Fruit fly (Drosophila melanogaster) whole organism, embryonic: Measurements from ENCODE around the gene Sil1.

Experiments
- Aef1 ChIP-seq: fragments of 200-800 bp; sonication (Bioruptor generic); IDR thresholded peaks from 3 replicates; pipeline ENCODE4 v1.3.6; 2022; ENCODE audit warnings: missing biosample characterization, missing genetic modification characterization
- Asciz ChIP-seq: fragments of 200-800 bp; sonication (Bioruptor generic); optimal IDR thresholded peaks from 2 replicates; lab custom pipeline; 2017; ENCODE audit warnings: missing biosample characterization, mild to moderate bottlenecking, missing genetic modification characterization, missing genetic modification reagents
- Awh ChIP-seq: fragments of 200-800 bp; sonication (Bioruptor generic); IDR thresholded peaks from 2 replicates; pipeline ENCODE4, ENCODE4 v1.3.6; 2022; ENCODE audit warnings: missing biosample characterization, missing genetic modification characterization
- CG10274 ChIP-seq: fragments of 200-800 bp; sonication (Bioruptor generic); optimal IDR thresholded peaks from 3 replicates; lab custom pipeline; 2017; ENCODE audit warnings: missing biosample characterization, mild to moderate bottlenecking, missing genetic modification characterization
- CG10979 ChIP-seq: fragments of 200-800 bp; sonication (Bioruptor generic); optimal IDR thresholded peaks from 2 replicates; lab custom pipeline; 2018; ENCODE audit warnings: missing biosample characterization, mild to moderate bottlenecking, missing genetic modification characterization, moderate library complexity
- CG1233 ChIP-seq: fragments of 200-800 bp; sonication (Bioruptor generic); optimal IDR thresholded peaks from 4 replicates; lab custom pipeline; 2018; ENCODE audit warnings: missing biosample characterization, mild to moderate bottlenecking, missing genetic modification characterization
- CG12391 ChIP-seq: fragments of 200-800 bp; sonication (Bioruptor generic); optimal IDR thresholded peaks from 3 replicates; lab custom pipeline; 2018; ENCODE audit warnings: missing biosample characterization, mild to moderate bottlenecking, missing genetic modification characterization, moderate library complexity
- CG12744 ChIP-seq: fragments of 200-800 bp; sonication (Bioruptor generic); optimal IDR thresholded peaks from 2 replicates; lab custom pipeline; 2016; ENCODE audit warnings: missing biosample characterization, missing genetic modification characterization
- CG12769 ChIP-seq: fragments of 200-800 bp; sonication (Bioruptor generic); optimal IDR thresholded peaks from 2 replicates; lab custom pipeline; 2019; ENCODE audit warnings: missing biosample characterization, mild to moderate bottlenecking, missing genetic modification characterization, moderate library complexity
- CG14860 ChIP-seq: fragments of 200-800 bp; sonication (Bioruptor generic); IDR thresholded peaks from 3 replicates; pipeline ENCODE4 v1.3.6; 2022; ENCODE audit warnings: missing biosample characterization, missing genetic modification characterization; ENCODE audit not compliant: partially characterized antibody
- CG1603 ChIP-seq: fragments of 200-800 bp; sonication (Bioruptor generic); optimal IDR thresholded peaks from 2 replicates; lab custom pipeline; 2019; ENCODE audit warnings: missing biosample characterization, mild to moderate bottlenecking, missing genetic modification characterization, moderate library complexity
- CG17359 ChIP-seq: fragments of 200-800 bp; sonication (Bioruptor generic); optimal IDR thresholded peaks from 3 replicates; lab custom pipeline; 2018; ENCODE audit warnings: missing biosample characterization, mild to moderate bottlenecking, missing genetic modification characterization, moderate library complexity
- CG17568 ChIP-seq: fragments of 200-800 bp; sonication (Bioruptor generic); optimal IDR thresholded peaks from 2 replicates; lab custom pipeline; 2018; ENCODE audit warnings: missing biosample characterization, mild to moderate bottlenecking, missing genetic modification characterization, moderate library complexity
- CG2116 ChIP-seq: fragments of 200-800 bp; sonication (Bioruptor generic); optimal IDR thresholded peaks from 3 replicates; lab custom pipeline; 2018; ENCODE audit warnings: missing biosample characterization, mild to moderate bottlenecking, missing genetic modification characterization
- CG30403 ChIP-seq: fragments of 200-800 bp; sonication (Bioruptor generic); optimal IDR thresholded peaks from 3 replicates; lab custom pipeline; 2016; ENCODE audit warnings: missing biosample characterization, missing genetic modification characterization
- CG4424 ChIP-seq: fragments of 200-800 bp; sonication (Bioruptor generic); optimal IDR thresholded peaks from 3 replicates; lab custom pipeline; 2016; ENCODE audit warnings: missing biosample characterization, missing genetic modification characterization
- CG4617 ChIP-seq: fragments of 200-800 bp; sonication (Bioruptor generic); optimal IDR thresholded peaks from 3 replicates; lab custom pipeline; 2016; ENCODE audit warnings: missing biosample characterization, missing genetic modification characterization, borderline replicate concordance
- CG6175 ChIP-seq: fragments of 200-800 bp; sonication (Bioruptor generic); IDR thresholded peaks from 3 replicates; pipeline ENCODE4 v1.3.6; 2022; ENCODE audit warnings: missing biosample characterization, missing genetic modification characterization
- CG7271 ChIP-seq: fragments of 200-800 bp; sonication (Bioruptor generic); optimal IDR thresholded peaks from 2 replicates; lab custom pipeline; 2018; ENCODE audit warnings: missing biosample characterization, mild to moderate bottlenecking, missing genetic modification characterization, moderate library complexity
- CG7963 ChIP-seq: fragments of 200-800 bp; sonication (Bioruptor generic); IDR thresholded peaks from 3 replicates; pipeline ENCODE4 v1.3.6; 2022; ENCODE audit warnings: missing biosample characterization, missing genetic modification characterization; ENCODE audit not compliant: partially characterized antibody
- Camta ChIP-seq: fragments of 200-800 bp; sonication (Bioruptor generic); optimal IDR thresholded peaks from 2 replicates; lab custom pipeline; 2016; ENCODE audit warnings: missing biosample characterization, missing genetic modification characterization
- CoRest ChIP-seq: fragments of 200-800 bp; sonication (Bioruptor generic); optimal IDR thresholded peaks from 3 replicates; lab custom pipeline; 2018; ENCODE audit warnings: missing biosample characterization, mild to moderate bottlenecking, missing genetic modification characterization, moderate library complexity
- Dek ChIP-seq: fragments of 200-800 bp; sonication (Bioruptor generic); optimal IDR thresholded peaks from 3 replicates; lab custom pipeline; 2019; ENCODE audit warnings: missing biosample characterization, mild to moderate bottlenecking, missing genetic modification characterization, moderate library complexity
- Dip2 ChIP-seq: fragments of 200-800 bp; sonication (Bioruptor generic); IDR thresholded peaks from 2 replicates; pipeline ENCODE4 v1.3.6; 2022; ENCODE audit warnings: missing biosample characterization, missing genetic modification characterization
- Dp ChIP-seq: fragments of 200-800 bp; sonication (Bioruptor generic); optimal IDR thresholded peaks from 2 replicates; lab custom pipeline; 2018; ENCODE audit warnings: missing biosample characterization, mild to moderate bottlenecking, missing genetic modification characterization, moderate library complexity
- HHEX ChIP-seq: fragments of 200-800 bp; sonication (Bioruptor generic); optimal IDR thresholded peaks from 3 replicates; lab custom pipeline; 2017; ENCODE audit warnings: missing biosample characterization, mild to moderate bottlenecking, missing genetic modification characterization, missing genetic modification reagents
- HmgD ChIP-seq: fragments of 200-800 bp; sonication (Bioruptor generic); optimal IDR thresholded peaks from 3 replicates; lab custom pipeline; 2016; ENCODE audit warnings: missing biosample characterization, missing genetic modification characterization
- Lhr ChIP-seq: fragments of 200-800 bp; sonication (Bioruptor generic); optimal IDR thresholded peaks from 3 replicates; lab custom pipeline; 2017; ENCODE audit warnings: mild to moderate bottlenecking, missing biosample characterization, missing genetic modification reagents, missing genetic modification characterization
- Lim3 ChIP-seq: fragments of 200-800 bp; sonication (Bioruptor generic); IDR thresholded peaks from 2 replicates; pipeline ENCODE4 v1.3.6; 2022; ENCODE audit warnings: missing biosample characterization, missing genetic modification characterization
- Max ChIP-seq: fragments of 200-800 bp; sonication (Bioruptor generic); optimal IDR thresholded peaks from 2 replicates; lab custom pipeline; 2016; ENCODE audit warnings: missing biosample characterization, mild to moderate bottlenecking, missing genetic modification characterization
- Med ChIP-seq: fragments of 200-800 bp; sonication (Bioruptor generic); peaks from one replicate; lab custom pipeline; 2016; ENCODE audit warnings: missing biosample characterization, missing genetic modification characterization, mild to moderate bottlenecking, inconsistent platforms, moderate library complexity
- Pdp1 ChIP-seq, 2 experiments: fragments of 200-800 bp; sonication (Bioruptor generic); optimal IDR thresholded peaks; 3 replicates each; lab custom pipeline; 2016; ENCODE audit warnings: missing biosample characterization in 2 of 2, missing genetic modification characterization in 2 of 2, mild to moderate bottlenecking in 1 of 2, moderate library complexity in 1 of 2
- Ptx1 ChIP-seq: fragments of 200-800 bp; sonication (Bioruptor generic); IDR thresholded peaks from 2 replicates; pipeline ENCODE4 v1.3.6; 2022; ENCODE audit warnings: missing biosample characterization, missing genetic modification characterization
- Rfx ChIP-seq: fragments of 200-800 bp; sonication (Bioruptor generic); IDR thresholded peaks from 2 replicates; pipeline ENCODE4 v1.3.6; 2022; ENCODE audit warnings: missing biosample characterization, missing genetic modification characterization
- Rx ChIP-seq: fragments of 200-800 bp; sonication (Bioruptor generic); IDR thresholded peaks from 2 replicates; pipeline ENCODE4 v1.3.6; 2022; ENCODE audit warnings: missing biosample characterization, missing genetic modification characterization
- Six4 ChIP-seq: fragments of 200-800 bp; sonication (Bioruptor generic); optimal IDR thresholded peaks from 2 replicates; lab custom pipeline; 2016; ENCODE audit warnings: missing biosample characterization, missing genetic modification characterization
- bab2 ChIP-seq: fragments of 200-800 bp; sonication (Bioruptor generic); optimal IDR thresholded peaks from 2 replicates; lab custom pipeline; 2016; ENCODE audit warnings: missing biosample characterization, missing genetic modification characterization
- chinmo ChIP-seq: fragments of 200-800 bp; sonication (Bioruptor generic); IDR thresholded peaks from 4 replicates; pipeline ENCODE4 v1.3.6; 2022; ENCODE audit warnings: missing biosample characterization, missing genetic modification characterization; ENCODE audit not compliant: partially characterized antibody
- dpn ChIP-seq, 2 experiments: fragments of 200-800 bp; sonication (Bioruptor generic); optimal IDR thresholded peaks; 3 replicates each; lab custom pipeline; 2016; ENCODE audit warnings: missing biosample characterization in 2 of 2, missing genetic modification characterization in 2 of 2
- emc ChIP-seq: fragments of 200-800 bp; sonication (Bioruptor generic); optimal IDR thresholded peaks from 2 replicates; lab custom pipeline; 2016; ENCODE audit warnings: missing biosample characterization, missing genetic modification characterization
- hth ChIP-seq: fragments of >200 bp; optimal IDR thresholded peaks from 2 replicates; lab custom pipeline; 2017; ENCODE audit warnings: inconsistent platforms
- pb ChIP-seq: fragments of 200-800 bp; sonication (Bioruptor generic); optimal IDR thresholded peaks from 3 replicates; lab custom pipeline; 2016; ENCODE audit warnings: missing biosample characterization, missing genetic modification characterization
- pnt ChIP-seq: fragments of 200-800 bp; sonication (Bioruptor generic); optimal IDR thresholded peaks from 3 replicates; lab custom pipeline; 2016; ENCODE audit warnings: missing biosample characterization, missing genetic modification characterization

Sil1 gene

dm6 chr3R:25221203-25221807 is 14.0 kb downstream of the Sil1 start, which contains the start of gene Alg9 (continued):
- no peak for TF ChIP-seq bab2
- TF ChIP-seq hth (lab: Kevin White, UChicago), result no peak
- no peak for TF ChIP-seq Dip2
- peak in 1 of 2 experiments; percentile 6 for TF ChIP-seq dpn (GFP tag; optimal IDR thresholded peaks at IDR 0.05; lab: Kevin White, UChicago)
- no peak for TF ChIP-seq CG10274 (GFP tag; lab: Kevin White, UChicago)
- TF ChIP-seq CG4424 (GFP tag; lab: Kevin White, UChicago), result no peak

- TF ChIP-seq HHEX (GFP tag; lab: Kevin White, UChicago), result no peak
These were observed 16.3 kb downstream of the Sil1 start, which contains the start of gene CG31103 for dm6 chr3R:25219018-25219417. Gene CG31103, plus strand, starts transcription at chr3R:25219318.

dm6 chr3R:25215997-25216396 is 19.3 kb downstream of the Sil1 start, which contains the start of gene CG31106:
Gene CG31106, plus strand, starts transcription at chr3R:25216297.
- TF ChIP-seq CG6175 (GFP tag; lab: Robert Waterston, UW) (no peak), HmgD (no peak), CG12769 (tag; lab: Kevin White, UChicago) (no peak), Lim3 (GFP tag; lab: Robert Waterston, UW) (no peak), Dp (GFP tag; lab: Kevin White, UChicago) (no peak), CG30403 (GFP tag; lab: Kevin White, UChicago) (no peak), Med (GFP tag; lab: Kevin White, UChicago) (peak; percentile 22), CG14860 (GFP tag; lab: Robert Waterston, UW) (no peak)

dm6 chr3R:25215123-25215522 is 20.2 kb downstream of the Sil1 start, which contains the start of gene Saysd1:
Gene Saysd1, minus strand, starts transcription at chr3R:25215188.
- TF ChIP-seq Rfx (GFP tag; lab: Robert Waterston, UW), result peak; percentile 79
- peak; percentile 19; the same call in 1 of the 3 replicates for TF ChIP-seq Aef1 (GFP tag; lab: Robert Waterston, UW)
- TF ChIP-seq CG1233 (GFP tag; lab: Kevin White, UChicago), result peak; percentile 13
- peak; percentile 10 for TF ChIP-seq CG7271 (tag; lab: Kevin White, UChicago)
- TF ChIP-seq pb (GFP tag; lab: Kevin White, UChicago), result peak; percentile 7
- peak; percentile 66 for TF ChIP-seq Ptx1
- peak; percentile 28 for TF ChIP-seq Asciz (GFP tag; lab: Kevin White, UChicago)
- TF ChIP-seq chinmo (GFP tag; lab: Robert Waterston, UW), result peak; percentile 82; the same call in 1 of the 4 replicates
- peak; percentile 4 for TF ChIP-seq Camta (GFP tag; lab: Kevin White, UChicago)
- TF ChIP-seq CG2116 (GFP tag; lab: Kevin White, UChicago), result peak; percentile 46
- TF ChIP-seq Lhr (GFP tag; lab: Kevin White, UChicago), result no peak
- peak; percentile 25 for TF ChIP-seq Dp (GFP tag; lab: Kevin White, UChicago)
- TF ChIP-seq emc (GFP tag; lab: Kevin White, UChicago), result peak; percentile 6
- no peak for TF ChIP-seq CoRest (tag; lab: Kevin White, UChicago)
- TF ChIP-seq CG12744, result no peak
- TF ChIP-seq Awh (GFP tag; lab: Robert Waterston, UW), result peak; percentile 28; the same call in 1 of the 2 replicates
- no peak for TF ChIP-seq HHEX (GFP tag; lab: Kevin White, UChicago)
- no peak for TF ChIP-seq CG10979 (tag; lab: Kevin White, UChicago)
- TF ChIP-seq Dek (tag; lab: Kevin White, UChicago), result no peak
- TF ChIP-seq pnt (GFP tag; lab: Kevin White, UChicago), result no peak
- peak; percentile 13 for TF ChIP-seq Six4 (GFP tag; lab: Kevin White, UChicago)
- peak; percentile 29; the same call in 1 of the 2 replicates for TF ChIP-seq Rx (GFP tag; lab: Robert Waterston, UW)
- peak; percentile 90 for TF ChIP-seq CG7963
- TF ChIP-seq CG17359, result peak; percentile 45
- peak in 1 of 2 experiments; percentile 88 for TF ChIP-seq Pdp1 (GFP tag; optimal IDR thresholded peaks at IDR 0.05; lab: Kevin White, UChicago)
- no peak for TF ChIP-seq CG4617 (GFP tag; lab: Kevin White, UChicago)
- TF ChIP-seq CG12391 (tag; lab: Kevin White, UChicago), result no peak
- TF ChIP-seq CG17568, result no peak
- TF ChIP-seq CG30403 (GFP tag; lab: Kevin White, UChicago), result peak; percentile 20
- no peak for TF ChIP-seq Max
- TF ChIP-seq CG1603, result peak; percentile 37
